Fruit fly (Drosophila melanogaster) S2 (cell line): ENCODE measurements around the gene CG3557.

Experiments
- CG8478 ChIP-seq: fragments of >200 bp; optimal IDR thresholded peaks from 2 replicates; lab custom pipeline; 2018
- CTCF ChIP-seq, 2 experiments: fragments of >200 bp; optimal IDR thresholded peaks; 2 replicates each; lab custom pipeline; 2018

DNA sequence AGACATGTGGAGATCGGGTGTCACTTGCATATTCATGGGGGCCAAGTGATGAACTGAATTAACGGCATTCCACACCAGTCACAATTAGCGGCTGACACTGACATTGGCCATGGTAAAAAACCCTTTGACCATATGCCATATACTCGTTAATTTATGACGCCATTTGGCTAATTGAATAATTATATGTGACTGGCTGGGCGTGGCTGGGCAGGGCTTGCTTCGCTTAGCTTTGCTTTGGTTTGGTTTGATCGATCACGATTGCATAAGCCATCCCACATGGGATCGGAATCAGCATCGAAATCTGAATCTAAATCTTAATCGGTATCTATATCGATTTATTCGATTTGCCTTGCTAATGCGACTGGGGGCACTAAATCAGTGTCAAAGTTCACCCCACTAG is 44.0 kb upstream of the CG3557 start:
- TF ChIP-seq CG8478 (no peak), CTCF (optimal IDR thresholded peaks at IDR 0.05; lab: Kevin White, UChicago) (no peak)
